Fruit fly (Drosophila melanogaster) Kc167 (cell line): ENCODE data around the gene qm.

Source experiments
- Myc ChIP-seq: fragments of >200 bp; optimal IDR thresholded peaks from 2 replicates; lab custom pipeline; 2017; ENCODE audit warnings: missing external identifiers
- Sin3A ChIP-seq: fragments of >200 bp; optimal IDR thresholded peaks from 2 replicates; lab custom pipeline; 2018; ENCODE audit warnings: missing external identifiers
- h ChIP-seq: fragments of >200 bp; optimal IDR thresholded peaks from 3 replicates; lab custom pipeline; 2018; ENCODE audit warnings: missing external identifiers
- insv ChIP-seq: fragments of >200 bp; optimal IDR thresholded peaks from 3 replicates; lab custom pipeline; 2018; ENCODE audit warnings: missing external identifiers
- psq ChIP-seq: fragments of >200 bp; optimal IDR thresholded peaks from 2 replicates; lab custom pipeline; 2017; ENCODE audit warnings: missing external identifiers
- ttk ChIP-seq: sonication (Bioruptor generic); optimal IDR thresholded peaks from 2 replicates; lab custom pipeline; 2017; ENCODE audit warnings: missing external identifiers

The qm gene

DNA sequence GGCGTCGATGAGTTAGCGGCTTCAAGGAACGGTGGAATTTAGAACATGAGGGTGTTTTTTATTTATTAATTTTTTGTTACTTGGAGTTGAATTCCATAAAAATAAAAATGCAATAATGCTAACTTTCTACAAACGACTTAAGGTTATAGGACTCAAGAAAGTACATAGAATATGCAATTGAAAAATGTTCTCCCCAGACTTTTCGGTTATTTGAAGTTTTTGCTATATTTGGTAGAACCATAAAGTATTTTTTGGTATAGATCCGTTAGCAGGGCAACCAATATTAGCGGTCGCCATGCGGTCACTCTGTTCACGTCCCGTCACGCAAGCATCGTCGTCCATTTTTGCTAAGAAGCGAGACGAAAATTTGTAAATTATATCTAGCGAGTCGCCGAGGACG lies 21.4 kb downstream of the qm start, which contains the start of gene akirin:
TSS of gene akirin (plus strand) at position 301 of the 400 bp plus-strand sequence.
- no peak for TF ChIP-seq insv (lab: Kevin White, UChicago)
- TF ChIP-seq psq (lab: Kevin White, UChicago): no peak
- no peak for TF ChIP-seq ttk (lab: Kevin White, UChicago)
- no peak for TF ChIP-seq h (lab: Kevin White, UChicago)
- TF ChIP-seq Sin3A (lab: Kevin White, UChicago): no peak
- no peak for TF ChIP-seq Myc (lab: Kevin White, UChicago)

DNA sequence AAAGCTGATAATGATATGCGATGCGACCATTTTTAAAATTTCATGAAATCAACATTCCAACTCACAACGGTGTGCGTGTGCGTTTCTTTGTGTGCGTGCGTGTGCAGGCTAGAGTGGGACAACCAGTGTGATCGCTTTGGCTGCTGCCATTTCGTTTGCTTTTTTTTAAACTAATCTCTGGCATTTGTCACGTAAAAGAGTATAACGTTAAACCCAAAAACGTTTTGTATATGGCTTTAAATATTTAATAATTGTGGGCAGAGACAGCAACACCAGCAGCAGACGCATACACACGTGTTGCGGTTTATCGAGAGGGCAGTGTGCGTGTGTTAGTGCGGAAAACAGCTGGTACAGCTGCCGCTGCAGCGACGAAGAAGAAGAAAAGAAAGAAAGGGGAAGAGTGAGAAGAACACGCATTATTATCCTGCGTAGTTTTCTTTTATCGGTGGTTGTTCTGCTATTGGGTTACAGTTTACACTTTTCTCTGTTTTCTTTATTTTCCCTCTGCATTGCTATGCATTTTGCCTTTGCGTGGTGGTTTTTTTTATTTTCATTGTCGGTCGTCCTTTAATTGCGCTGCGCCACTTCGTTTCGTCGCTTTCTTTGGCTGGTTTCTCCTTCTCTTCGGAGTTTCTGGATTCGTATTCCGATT lies 22.2 kb downstream of the qm start:
- no peak for TF ChIP-seq psq (lab: Kevin White, UChicago)
- no peak for TF ChIP-seq Myc (lab: Kevin White, UChicago)
- no peak for TF ChIP-seq h (lab: Kevin White, UChicago)
- no peak for TF ChIP-seq insv (lab: Kevin White, UChicago)
- TF ChIP-seq Sin3A (lab: Kevin White, UChicago): no peak
- TF ChIP-seq ttk (lab: Kevin White, UChicago): no peak

- TF ChIP-seq h (lab: Kevin White, UChicago) (no peak), Sin3A (lab: Kevin White, UChicago) (no peak), insv (lab: Kevin White, UChicago) (no peak), psq (lab: Kevin White, UChicago) (no peak), ttk (lab: Kevin White, UChicago) (no peak), Myc (lab: Kevin White, UChicago) (no peak)
These were observed 23.2 kb downstream of the qm start for dm6 chr3L:7371290-7371689.

- TF ChIP-seq Myc (lab: Kevin White, UChicago) (no peak), ttk (lab: Kevin White, UChicago) (no peak), h (lab: Kevin White, UChicago) (no peak), Sin3A (lab: Kevin White, UChicago) (no peak), psq (lab: Kevin White, UChicago) (no peak), insv (lab: Kevin White, UChicago) (no peak)
These were observed 28.0 kb downstream of the qm start for dm6 chr3L:7376151-7376550.

DNA sequence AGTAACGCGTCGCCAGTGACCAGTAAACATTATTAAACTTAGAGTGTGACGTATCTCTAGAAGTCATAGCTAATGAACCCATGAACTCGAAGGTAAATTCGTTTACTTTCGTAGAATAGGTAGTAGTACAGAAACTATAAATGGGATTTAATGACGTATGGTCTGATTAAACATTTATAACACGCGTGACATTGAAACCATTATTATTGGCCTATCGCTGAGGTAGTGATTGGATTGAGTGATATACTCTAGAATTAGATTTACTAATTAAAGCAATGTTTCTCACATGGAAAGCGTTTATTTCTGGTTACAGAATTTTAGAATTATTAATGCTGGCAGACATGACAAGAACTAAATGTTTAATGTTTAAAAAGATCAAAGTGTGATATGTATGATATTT lies 28.7 kb downstream of the qm start:
- TF ChIP-seq Sin3A (lab: Kevin White, UChicago) (no peak), insv (lab: Kevin White, UChicago) (no peak), Myc (lab: Kevin White, UChicago) (no peak), psq (lab: Kevin White, UChicago) (no peak), h (lab: Kevin White, UChicago) (no peak)

DNA sequence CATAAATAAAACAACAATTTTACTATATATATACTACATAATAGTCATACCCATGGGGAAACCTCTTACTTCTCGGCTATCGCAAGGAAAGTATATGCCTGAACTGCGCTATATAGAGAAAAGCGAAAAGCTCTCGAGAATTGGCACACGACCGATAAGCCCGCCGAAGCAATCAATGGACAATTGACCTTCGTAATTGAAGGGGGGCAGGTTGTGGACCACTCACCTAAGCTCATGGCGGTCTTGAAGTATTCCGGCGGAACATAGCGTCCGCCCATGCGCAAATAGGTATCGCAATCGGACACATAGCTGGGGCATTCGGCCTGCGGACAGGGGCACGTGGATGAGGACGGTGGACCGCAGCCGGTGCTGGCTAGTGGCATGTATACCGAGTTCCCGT lies 32.3 kb downstream of the qm start:
- TF ChIP-seq ttk (lab: Kevin White, UChicago) (no peak), insv (lab: Kevin White, UChicago) (no peak), h (lab: Kevin White, UChicago) (no peak), Myc (lab: Kevin White, UChicago) (no peak)

DNA sequence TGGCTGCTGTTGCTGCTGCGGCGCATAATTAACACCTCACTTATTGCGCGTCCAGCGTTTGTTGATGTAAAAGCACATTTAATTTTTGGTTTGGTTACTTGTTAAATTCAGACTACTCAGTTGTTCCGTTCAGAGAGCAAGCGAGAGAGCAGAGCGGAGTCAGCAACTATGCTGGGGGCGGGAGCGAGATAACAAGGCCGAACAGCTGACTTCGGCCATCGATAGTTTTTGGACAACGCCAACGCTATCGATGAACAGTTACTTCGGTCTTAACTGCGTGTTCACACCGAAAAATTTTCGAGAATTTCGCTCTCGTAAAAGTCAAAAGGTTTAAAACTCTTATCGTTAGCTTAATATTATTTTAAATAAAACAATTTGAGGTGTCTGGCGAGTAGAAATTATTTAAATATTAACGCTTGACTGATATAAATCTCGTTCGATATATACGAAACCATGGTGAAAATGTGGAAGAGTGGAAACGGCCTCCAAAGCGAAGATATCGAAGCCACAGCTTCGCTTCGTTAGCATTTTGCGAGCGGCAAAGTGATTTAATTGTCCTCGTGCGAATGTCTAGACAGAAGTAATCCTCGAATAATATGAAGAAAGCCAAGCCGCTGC lies 33.4 kb downstream of the qm start, which contains the start of the genes SMSr and smid:
TSS of gene SMSr (minus strand) at position 116 of the 618 bp plus-strand sequence.
TSS of gene smid (plus strand) at position 256 of the 618 bp plus-strand sequence.
- TF ChIP-seq Sin3A (lab: Kevin White, UChicago) (no peak), psq (lab: Kevin White, UChicago) (no peak), insv (lab: Kevin White, UChicago) (no peak), h (lab: Kevin White, UChicago) (no peak), Myc (lab: Kevin White, UChicago) (no peak), ttk (lab: Kevin White, UChicago) (no peak)

DNA sequence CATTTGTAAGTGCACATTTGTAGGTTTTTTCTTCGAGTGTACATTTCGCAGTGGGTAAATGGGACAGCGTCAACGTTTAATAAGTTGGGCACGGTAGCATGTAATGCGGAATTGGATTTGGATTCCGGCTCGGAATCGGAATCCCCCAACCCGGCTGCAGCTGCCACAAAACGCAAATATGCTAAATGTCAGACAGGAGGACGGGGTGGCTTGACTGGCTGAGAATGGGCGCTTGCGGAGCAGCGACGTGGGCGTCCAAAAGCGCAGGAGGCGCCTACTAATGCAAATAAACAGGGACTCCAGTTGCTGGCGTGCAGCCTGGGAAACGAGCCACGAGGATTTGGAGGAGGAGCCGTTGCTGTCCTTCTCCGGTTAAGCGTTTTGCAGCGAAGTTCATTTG lies 39.7 kb downstream of the qm start, which contains the start of gene CG8564:
TSS of gene CG8564 (minus strand) at position 101 of the 400 bp plus-strand sequence.
- no peak for TF ChIP-seq insv (lab: Kevin White, UChicago)

DNA sequence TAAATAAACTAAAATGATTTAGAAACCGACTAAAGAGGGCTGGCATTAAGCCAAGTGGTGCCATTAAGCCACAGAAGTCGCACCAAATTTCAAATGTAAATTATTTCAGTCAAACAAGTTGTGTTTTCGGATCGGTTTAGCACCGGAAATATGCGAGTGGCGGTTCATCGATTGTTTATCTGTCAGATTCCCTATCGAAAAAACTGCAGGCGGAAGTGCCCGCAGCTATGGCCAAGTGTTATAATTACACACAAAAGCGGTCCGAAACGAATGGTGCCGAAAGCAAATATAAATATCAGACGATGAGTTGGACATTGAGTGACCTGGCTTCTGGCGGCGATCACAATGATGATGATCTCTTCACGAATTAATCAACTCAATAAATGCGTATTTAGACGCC lies 41.9 kb downstream of the qm start:
- TF ChIP-seq psq (lab: Kevin White, UChicago) (no peak), ttk (lab: Kevin White, UChicago) (no peak), insv (lab: Kevin White, UChicago) (no peak), Sin3A (lab: Kevin White, UChicago) (no peak), h (lab: Kevin White, UChicago) (no peak), Myc (lab: Kevin White, UChicago) (no peak)

- TF ChIP-seq Sin3A (lab: Kevin White, UChicago) (no peak), insv (lab: Kevin White, UChicago) (no peak), h (lab: Kevin White, UChicago) (no peak), Myc (lab: Kevin White, UChicago) (no peak), ttk (lab: Kevin White, UChicago) (no peak), psq (lab: Kevin White, UChicago) (no peak)
These were observed 42.3 kb downstream of the qm start, which contains the start of gene CG8563 for dm6 chr3L:7390442-7390841. TSS of gene CG8563 (plus strand) at chr3L:7390742.

DNA sequence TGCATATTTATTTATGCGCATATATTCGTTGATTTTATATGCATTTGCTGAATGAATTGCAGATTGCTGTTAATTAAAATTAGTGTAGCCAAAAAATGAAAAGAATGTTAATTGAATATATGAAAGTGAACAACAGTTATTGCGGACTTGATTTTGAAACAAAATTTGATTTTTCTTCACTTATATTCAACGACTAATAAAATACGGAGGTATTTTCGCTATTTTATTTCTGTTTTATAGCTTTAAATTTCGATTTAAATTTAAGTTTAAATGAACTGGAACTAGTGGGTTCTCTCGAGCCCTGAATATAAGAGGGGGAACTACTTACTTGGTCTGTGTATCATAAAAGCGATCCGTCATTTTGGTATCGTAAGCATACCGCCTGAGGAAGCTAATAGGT lies 47.9 kb downstream of the qm start, which contains the start of gene CG32379:
TSS of gene CG32379 (plus strand) at position 301 of the 400 bp plus-strand sequence.
- TF ChIP-seq Myc (lab: Kevin White, UChicago) (no peak), insv (lab: Kevin White, UChicago) (no peak), psq (lab: Kevin White, UChicago) (no peak), ttk (lab: Kevin White, UChicago) (no peak), Sin3A (lab: Kevin White, UChicago) (no peak), h (lab: Kevin White, UChicago) (no peak)
